Fruit fly (Drosophila melanogaster): ENCODE measurements around the gene CG4459.

CG4459 gene

dm6 chr3R:19908863-19909343 is 19.5 kb downstream of the CG4459 start:
- peak; percentile 64 for TF ChIP-seq CG32264 (GFP tag; optimal IDR thresholded peaks at IDR 0.05)
- TF ChIP-seq Myc (optimal IDR thresholded peaks at IDR 0.05), result no peak
- peak; percentile 88 for TF ChIP-seq h (GFP tag; optimal IDR thresholded peaks at IDR 0.05)
- peak; percentile 75 for TF ChIP-seq brk (GFP tag; optimal IDR thresholded peaks at IDR 0.05)
- TF ChIP-seq OdsH (GFP tag; optimal IDR thresholded peaks at IDR 0.05), result peak; percentile 82
- TF ChIP-seq foxo (GFP tag; optimal IDR thresholded peaks at IDR 0.05), result peak; percentile 5 to 85
- peak; percentile 44 for TF ChIP-seq dmrt93B (GFP tag; optimal IDR thresholded peaks at IDR 0.05)
- peak; percentile 77 for TF ChIP-seq sv (GFP tag; optimal IDR thresholded peaks at IDR 0.05)
- peak; percentile 56 for TF ChIP-seq Jra (GFP tag; optimal IDR thresholded peaks at IDR 0.05)
- peak; percentile 80 for TF ChIP-seq Hnf4 (GFP tag; optimal IDR thresholded peaks at IDR 0.05)
- TF ChIP-seq lola (GFP tag; optimal IDR thresholded peaks at IDR 0.05), result no peak
- no peak for TF ChIP-seq Abd-B (GFP tag; optimal IDR thresholded peaks at IDR 0.05)
- no peak for TF ChIP-seq dl (GFP tag; optimal IDR thresholded peaks at IDR 0.05; ENCODE audit: insufficient read depth in 1 of 2, partially characterized antibody in 2 of 2)
- peak; percentile 23 for TF ChIP-seq dsf (GFP tag; optimal IDR thresholded peaks at IDR 0.05; ENCODE audit: borderline replicate concordance)
- TF ChIP-seq Sp1 (GFP tag; optimal IDR thresholded peaks at IDR 0.05), result peak; percentile 39
- peak; percentile 83 for TF ChIP-seq ey (GFP tag; optimal IDR thresholded peaks at IDR 0.05)
- peak; percentile 69 for TF ChIP-seq psq (GFP tag; optimal IDR thresholded peaks at IDR 0.05)
- TF ChIP-seq jim (GFP tag; optimal IDR thresholded peaks at IDR 0.05), result no peak
- no peak for TF ChIP-seq Dif (GFP tag; optimal IDR thresholded peaks at IDR 0.05; ENCODE audit: partially characterized antibody)
- peak; percentile 41 for TF ChIP-seq woc (GFP tag; optimal IDR thresholded peaks at IDR 0.05)
- no peak for TF ChIP-seq tai (GFP tag; optimal IDR thresholded peaks at IDR 0.05)
- TF ChIP-seq GATAd (GFP tag; optimal IDR thresholded peaks at IDR 0.05), result no peak
- peak; percentile 45 for TF ChIP-seq Hr83 (GFP tag; optimal IDR thresholded peaks at IDR 0.05; ENCODE audit: poor library complexity, severe bottlenecking)
- peak; percentile 69 for TF ChIP-seq fru (GFP tag; optimal IDR thresholded peaks at IDR 0.05)
- peak; percentile 40 for TF ChIP-seq HLH106 (tag; optimal IDR thresholded peaks at IDR 0.05)
- TF ChIP-seq usp (GFP tag; optimal IDR thresholded peaks at IDR 0.05), result no peak
- TF ChIP-seq rgr (GFP tag; optimal IDR thresholded peaks at IDR 0.05), result peak; percentile 87
- TF ChIP-seq Rel (GFP tag; optimal IDR thresholded peaks at IDR 0.05), result peak; percentile 17
- no peak for TF ChIP-seq Rel (tag; optimal IDR thresholded peaks at IDR 0.05)
- peak; percentile 88 for TF ChIP-seq br (GFP tag; optimal IDR thresholded peaks at IDR 0.05)
- peak; percentile 40 for TF ChIP-seq sage (GFP tag; optimal IDR thresholded peaks at IDR 0.05)
- TF ChIP-seq Mio (GFP tag; optimal IDR thresholded peaks at IDR 0.05), result no peak

dm6 chr3R:19905932-19906439 is 22.5 kb downstream of the CG4459 start:
- TF ChIP-seq Rel (GFP tag; optimal IDR thresholded peaks at IDR 0.05), result peak; percentile 33
- TF ChIP-seq Rel (tag; optimal IDR thresholded peaks at IDR 0.05), result peak; percentile 87
- TF ChIP-seq Hr78 (GFP tag; optimal IDR thresholded peaks at IDR 0.05), result no peak
- TF ChIP-seq Myc (optimal IDR thresholded peaks at IDR 0.05), result no peak
- TF ChIP-seq dl (GFP tag; optimal IDR thresholded peaks at IDR 0.05; ENCODE audit: insufficient read depth in 1 of 2, partially characterized antibody in 2 of 2), result no peak
- no peak for TF ChIP-seq N (GFP tag; optimal IDR thresholded peaks at IDR 0.05)
- TF ChIP-seq Abd-B (GFP tag; optimal IDR thresholded peaks at IDR 0.05), result no peak
- TF ChIP-seq br (GFP tag; optimal IDR thresholded peaks at IDR 0.05), result peak; percentile 95
- TF ChIP-seq dsf (GFP tag; optimal IDR thresholded peaks at IDR 0.05; ENCODE audit: borderline replicate concordance), result peak; percentile 56
- TF ChIP-seq CG9705 (GFP tag; optimal IDR thresholded peaks at IDR 0.05), result peak; percentile 52
- peak; percentile 86 for TF ChIP-seq Sp1 (GFP tag; optimal IDR thresholded peaks at IDR 0.05)
- peak; percentile 96 for TF ChIP-seq rgr (GFP tag; optimal IDR thresholded peaks at IDR 0.05)
- TF ChIP-seq psq (GFP tag; optimal IDR thresholded peaks at IDR 0.05), result peak; percentile 86
- no peak for TF ChIP-seq Vsx2 (GFP tag; optimal IDR thresholded peaks at IDR 0.05; ENCODE audit: partially characterized antibody)
- TF ChIP-seq fru (GFP tag; optimal IDR thresholded peaks at IDR 0.05), result peak; percentile 95
- peak; percentile 89 for TF ChIP-seq HLH106 (tag; optimal IDR thresholded peaks at IDR 0.05)
- peak; percentile 81 for TF ChIP-seq Hr83 (GFP tag; optimal IDR thresholded peaks at IDR 0.05; ENCODE audit: poor library complexity, severe bottlenecking)
- TF ChIP-seq Jra (GFP tag; optimal IDR thresholded peaks at IDR 0.05), result peak; percentile 92
- TF ChIP-seq sv (GFP tag; optimal IDR thresholded peaks at IDR 0.05), result peak; percentile 68
- TF ChIP-seq OdsH (GFP tag; optimal IDR thresholded peaks at IDR 0.05), result peak; percentile 95
- peak; percentile 66 for TF ChIP-seq CG32264 (GFP tag; optimal IDR thresholded peaks at IDR 0.05)
- TF ChIP-seq Dif (GFP tag; optimal IDR thresholded peaks at IDR 0.05; ENCODE audit: partially characterized antibody), result peak; percentile 42
- TF ChIP-seq pan (optimal IDR thresholded peaks at IDR 0.05), result no peak
- TF ChIP-seq sage (GFP tag; optimal IDR thresholded peaks at IDR 0.05), result peak; percentile 55
- TF ChIP-seq brk (GFP tag; optimal IDR thresholded peaks at IDR 0.05), result no peak
- no peak for TF ChIP-seq usp (GFP tag; optimal IDR thresholded peaks at IDR 0.05)
- no peak for TF ChIP-seq Dfd (GFP tag; optimal IDR thresholded peaks at IDR 0.05)
- peak; percentile 92 for TF ChIP-seq Hnf4 (GFP tag; optimal IDR thresholded peaks at IDR 0.05)
- peak; percentile 78 for TF ChIP-seq Mio (GFP tag; optimal IDR thresholded peaks at IDR 0.05)
- peak; percentile 95 for TF ChIP-seq h (GFP tag; optimal IDR thresholded peaks at IDR 0.05)
- peak; percentile 45 for TF ChIP-seq GATAd (GFP tag; optimal IDR thresholded peaks at IDR 0.05)
- peak; percentile 75 for TF ChIP-seq woc (GFP tag; optimal IDR thresholded peaks at IDR 0.05)
- TF ChIP-seq jim (GFP tag; optimal IDR thresholded peaks at IDR 0.05), result peak; percentile 10
- peak; percentile 89 for TF ChIP-seq tai (GFP tag; optimal IDR thresholded peaks at IDR 0.05)
- peak; percentile 6 to 94 for TF ChIP-seq foxo (GFP tag; optimal IDR thresholded peaks at IDR 0.05)
- TF ChIP-seq dmrt93B (GFP tag; optimal IDR thresholded peaks at IDR 0.05), result peak; percentile 83
- TF ChIP-seq lola (GFP tag; optimal IDR thresholded peaks at IDR 0.05), result no peak
- no peak for TF ChIP-seq CrebA (GFP tag; optimal IDR thresholded peaks at IDR 0.05; ENCODE audit: borderline replicate concordance)
- peak; percentile 96 for TF ChIP-seq ey (GFP tag; optimal IDR thresholded peaks at IDR 0.05)
